Worm (Caenorhabditis elegans) whole organism, L3 larva: Measurements from ENCODE around the gene mdh-2.

Source experiments
- ZK546.5 ChIP-seq: sonication (generic microtip); optimal IDR thresholded peaks from 2 replicates; lab custom pipeline; 2017; ENCODE audit warnings: missing biosample characterization, missing genetic modification characterization
- aly-2 ChIP-seq: fragments of 150-350 bp; optimal IDR thresholded peaks from 2 replicates; lab custom pipeline; 2014; ENCODE audit warnings: missing biosample characterization, missing genetic modification characterization
- ceh-82 ChIP-seq: fragments of 150-350 bp; optimal IDR thresholded peaks from 2 replicates; lab custom pipeline; 2014; ENCODE audit warnings: missing biosample characterization, missing genetic modification characterization
- elt-2 ChIP-seq: sonication (generic microtip); optimal IDR thresholded peaks from 2 replicates; lab custom pipeline; 2016; ENCODE audit warnings: missing genetic modification reagents, mild to moderate bottlenecking, missing genetic modification characterization, missing compliant biosample characterization
- fos-1 ChIP-seq: fragments of 150-350 bp; optimal IDR thresholded peaks from 2 replicates; lab custom pipeline; 2014; ENCODE audit warnings: missing biosample characterization, missing genetic modification characterization
- lin-39 ChIP-seq: fragments of 150-350 bp; optimal IDR thresholded peaks from 2 replicates; lab custom pipeline; 2018; ENCODE audit warnings: missing biosample characterization, missing genetic modification reagents, missing genetic modification characterization
- mml-1 ChIP-seq: fragments of 150-350 bp; sonication (generic microtip); optimal IDR thresholded peaks from 3 replicates; lab custom pipeline; 2014; ENCODE audit warnings: missing biosample characterization, missing genetic modification characterization
- nhr-76 ChIP-seq: fragments of 150-350 bp; sonication (generic microtip); optimal IDR thresholded peaks from 5 replicates; lab custom pipeline; 2014; ENCODE audit warnings: missing biosample characterization, missing genetic modification characterization
- pqm-1 ChIP-seq: fragments of 150-350 bp; optimal IDR thresholded peaks from 2 replicates; lab custom pipeline; 2017; ENCODE audit warnings: missing biosample characterization, missing genetic modification characterization, inconsistent platforms
- skn-1 ChIP-seq: fragments of 150-350 bp; optimal IDR thresholded peaks from 2 replicates; lab custom pipeline; 2014; ENCODE audit warnings: missing biosample characterization, missing genetic modification characterization
- snpc-4 ChIP-seq: fragments of 150-350 bp; optimal IDR thresholded peaks from 2 replicates; lab custom pipeline; 2014; ENCODE audit warnings: missing biosample characterization, missing genetic modification characterization
- tbx-2 ChIP-seq: sonication (generic microtip); optimal IDR thresholded peaks from 2 replicates; lab custom pipeline; 2016; ENCODE audit warnings: mild to moderate bottlenecking, missing genetic modification characterization, missing compliant biosample characterization
- unc-62 ChIP-seq: fragments of 150-350 bp; sonication (generic microtip); optimal IDR thresholded peaks from 4 replicates; lab custom pipeline; 2014; ENCODE audit warnings: missing biosample characterization, missing genetic modification reagents, missing genetic modification characterization
- ztf-11 ChIP-seq: fragments of 150-350 bp; optimal IDR thresholded peaks from 2 replicates; lab custom pipeline; 2014; ENCODE audit warnings: missing biosample characterization, missing genetic modification characterization

DNA sequence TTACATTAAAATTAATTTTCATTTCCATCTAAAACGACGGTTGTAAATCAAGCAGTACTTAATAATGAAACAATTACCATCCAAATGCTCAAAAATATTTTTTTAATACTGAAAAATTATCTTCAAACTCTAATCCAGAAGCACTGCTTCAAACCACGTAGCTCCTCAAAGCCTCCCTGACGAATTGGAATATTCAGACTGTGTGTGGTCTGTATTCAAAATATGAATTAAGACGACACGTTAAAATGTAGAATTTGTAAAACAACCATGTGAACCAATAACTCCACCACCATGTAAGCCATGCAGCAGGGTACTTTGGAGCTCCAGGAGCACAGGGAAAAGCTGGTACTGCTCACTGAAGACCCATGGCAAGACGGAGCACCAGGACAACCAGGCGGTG, 28.5 kb downstream of the mdh-2 start, which contains the start of gene F27B3.8:
- no peak for TF ChIP-seq snpc-4 (tag; lab: Kevin White, UChicago)
- TF ChIP-seq fos-1 = no peak
- no peak for TF ChIP-seq ztf-11
- no peak for TF ChIP-seq elt-2
- no peak for TF ChIP-seq ceh-82 (tag; lab: Kevin White, UChicago)
- TF ChIP-seq tbx-2 (tag; lab: Kevin White, UChicago) = no peak
- TF ChIP-seq ZK546.5 = no peak
- TF ChIP-seq lin-39 = no peak
- TF ChIP-seq aly-2 (tag; lab: Kevin White, UChicago) = no peak
- no peak for TF ChIP-seq nhr-76 (tag; lab: Kevin White, UChicago)
- no peak for TF ChIP-seq unc-62 (GFP tag; lab: Kevin White, UChicago)
- no peak for TF ChIP-seq pqm-1 (tag; lab: Kevin White, UChicago)
- TF ChIP-seq skn-1 (tag; lab: Kevin White, UChicago) = no peak
- TF ChIP-seq mml-1 (tag; lab: Kevin White, UChicago) = no peak
